Worm (Caenorhabditis elegans): Measurements from ENCODE around the gene T28H10.2.

- no peak for TF ChIP-seq ref-1 (GFP tag; conservative IDR thresholded peaks at IDR 0.05)
- TF ChIP-seq tab-1 (GFP tag; IDR thresholded peaks at IDR 0.05): no peak
- TF ChIP-seq flt-1 (GFP tag; IDR thresholded peaks at IDR 0.05): no peak
- no peak for TF ChIP-seq cog-1 (tag; optimal IDR thresholded peaks at IDR 0.05)
- TF ChIP-seq ztf-23 (GFP tag; IDR thresholded peaks at IDR 0.05): no peak
- no peak for TF ChIP-seq T22C8.4 (GFP tag; IDR thresholded peaks at IDR 0.05)
Measured at ce11 chrV:12523356-12523755, 10.6 kb upstream of the T28H10.2 start.
